Worm (Caenorhabditis elegans): ENCODE data around the gene sec-3.
A peak's percentile ranks its signal among the peaks of the same experiment; 100 is the strongest.

sec-3 gene

DNA sequence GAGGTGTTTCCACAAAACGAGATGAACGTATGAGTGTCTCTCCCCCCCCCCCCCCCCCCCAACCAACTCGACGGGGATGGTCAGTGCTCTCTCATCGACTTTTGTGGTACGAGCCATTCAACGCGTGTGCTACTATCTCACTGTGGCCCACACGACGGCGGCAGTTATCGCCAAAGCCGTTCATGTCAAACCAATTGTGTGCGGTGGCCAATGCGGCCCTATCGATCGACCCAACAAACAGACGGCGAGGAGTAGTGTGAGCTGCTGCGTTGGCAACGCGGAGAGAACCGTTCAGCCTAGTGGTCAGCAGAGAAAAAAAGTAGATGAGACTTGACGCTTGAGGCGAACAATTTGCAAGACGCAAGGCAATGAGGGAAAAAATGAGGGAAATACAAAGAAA, 3.2 kb upstream of the sec-3 start:
- no peak for TF ChIP-seq ceh-16 (tag; optimal IDR thresholded peaks at IDR 0.05)
- no peak for TF ChIP-seq unc-39 (tag; optimal IDR thresholded peaks at IDR 0.05)
- TF ChIP-seq mml-1 (tag; optimal IDR thresholded peaks at IDR 0.05): no peak
- peak; percentile 48 for TF ChIP-seq hmg-11 (tag; optimal IDR thresholded peaks at IDR 0.05)
- no peak for TF ChIP-seq zag-1 (tag; optimal IDR thresholded peaks at IDR 0.05)
- no peak for TF ChIP-seq R02D3.7 (tag; optimal IDR thresholded peaks at IDR 0.05)
- TF ChIP-seq sea-2 (GFP tag; optimal IDR thresholded peaks at IDR 0.05): no peak
- TF ChIP-seq lsy-12 (tag; optimal IDR thresholded peaks at IDR 0.05): no peak
- TF ChIP-seq mdl-1 (tag; optimal IDR thresholded peaks at IDR 0.05): no peak
- TF ChIP-seq elt-1 (tag; optimal IDR thresholded peaks at IDR 0.05): no peak
- no peak for TF ChIP-seq daf-12 (tag; optimal IDR thresholded peaks at IDR 0.05)
- no peak for TF ChIP-seq aly-2 (tag; optimal IDR thresholded peaks at IDR 0.05)
- TF ChIP-seq pqm-1 (tag; optimal IDR thresholded peaks at IDR 0.05): no peak
- TF ChIP-seq lin-39 (tag; optimal IDR thresholded peaks at IDR 0.05): peak; percentile 67
- TF ChIP-seq nhr-76 (tag; optimal IDR thresholded peaks at IDR 0.05): no peak
- TF ChIP-seq elt-3 (tag; optimal IDR thresholded peaks at IDR 0.05): no peak
- no peak for TF ChIP-seq jun-1 (tag; optimal IDR thresholded peaks at IDR 0.05)
- no peak for TF ChIP-seq eor-1 (tag; optimal IDR thresholded peaks at IDR 0.05)
- TF ChIP-seq snpc-4 (tag; optimal IDR thresholded peaks at IDR 0.05): peak; percentile 1
- TF ChIP-seq elt-2 (tag; optimal IDR thresholded peaks at IDR 0.05): peak; percentile 28
- no peak for TF ChIP-seq pha-4 (tag; optimal IDR thresholded peaks at IDR 0.05)
- TF ChIP-seq nhr-12 (tag; optimal IDR thresholded peaks at IDR 0.05): no peak
- TF ChIP-seq ztf-4 (tag; optimal IDR thresholded peaks at IDR 0.05): no peak
- no peak for TF ChIP-seq nhr-43 (tag; optimal IDR thresholded peaks at IDR 0.05; ENCODE audit: poor library complexity, severe bottlenecking)
- no peak for TF ChIP-seq nhr-23 (tag; optimal IDR thresholded peaks at IDR 0.05)
- no peak for TF ChIP-seq lin-15B (tag; optimal IDR thresholded peaks at IDR 0.05)
- TF ChIP-seq nhr-11 (tag; optimal IDR thresholded peaks at IDR 0.05): no peak
- peak; percentile 63 for TF ChIP-seq nfya-1 (tag; optimal IDR thresholded peaks at IDR 0.05; ENCODE audit: insufficient read depth)
- TF ChIP-seq ceh-82 (tag; optimal IDR thresholded peaks at IDR 0.05): no peak
- TF ChIP-seq egl-27 (tag; optimal IDR thresholded peaks at IDR 0.05): no peak
- TF ChIP-seq nhr-67 (tag; optimal IDR thresholded peaks at IDR 0.05): no peak
- no peak for TF ChIP-seq skn-1 (tag; optimal IDR thresholded peaks at IDR 0.05)
- TF ChIP-seq egl-5 (tag; optimal IDR thresholded peaks at IDR 0.05): peak; percentile 7
- no peak for TF ChIP-seq ztf-11 (tag; optimal IDR thresholded peaks at IDR 0.05)
- TF ChIP-seq ceh-28 (tag; optimal IDR thresholded peaks at IDR 0.05): peak; percentile 21
- TF ChIP-seq fos-1 (tag; optimal IDR thresholded peaks at IDR 0.05): no peak

DNA sequence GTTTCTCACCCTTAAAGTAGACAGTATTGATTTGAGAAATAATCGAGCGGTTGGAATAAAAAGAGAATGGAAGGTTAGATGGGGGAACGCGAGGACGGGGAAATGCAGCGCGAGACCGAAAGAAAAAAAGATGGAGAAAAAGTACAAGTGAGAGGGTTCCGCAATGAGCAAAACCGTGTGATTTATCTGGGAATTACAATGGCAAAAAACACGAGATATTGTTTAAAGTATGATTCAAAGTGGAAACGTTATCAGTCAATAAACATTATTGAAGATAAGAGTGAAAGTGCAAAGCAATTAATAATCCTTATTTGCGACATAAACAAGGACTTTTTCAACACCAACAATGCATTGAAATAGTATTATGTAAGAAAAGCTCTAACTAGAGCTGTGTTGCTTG, 2.5 kb upstream of the sec-3 start, which contains the start of gene ztf-13:
Gene ztf-13, minus strand, starts transcription at position 11 of the 400 bp plus-strand sequence.
- TF ChIP-seq ceh-28 (tag; optimal IDR thresholded peaks at IDR 0.05) (peak; percentile 2), fkh-2 (tag; optimal IDR thresholded peaks at IDR 0.05) (no peak), skn-1 (tag; optimal IDR thresholded peaks at IDR 0.05) (peak; percentile 10), ceh-16 (tag; optimal IDR thresholded peaks at IDR 0.05) (no peak), aly-2 (tag; optimal IDR thresholded peaks at IDR 0.05) (no peak), ztf-11 (tag; optimal IDR thresholded peaks at IDR 0.05) (no peak), elt-3 (tag; optimal IDR thresholded peaks at IDR 0.05) (no peak), hmg-11 (tag; optimal IDR thresholded peaks at IDR 0.05) (no peak), jun-1 (tag; optimal IDR thresholded peaks at IDR 0.05) (peak; percentile 58), nfya-1 (tag; optimal IDR thresholded peaks at IDR 0.05; ENCODE audit: insufficient read depth) (no peak), pha-4 (tag; optimal IDR thresholded peaks at IDR 0.05) (peak; percentile 84), pqm-1 (tag; optimal IDR thresholded peaks at IDR 0.05) (peak; percentile 87), eor-1 (tag; optimal IDR thresholded peaks at IDR 0.05) (no peak), egl-5 (tag; optimal IDR thresholded peaks at IDR 0.05) (peak; percentile 55), elt-2 (tag; optimal IDR thresholded peaks at IDR 0.05) (peak; percentile 90)

DNA sequence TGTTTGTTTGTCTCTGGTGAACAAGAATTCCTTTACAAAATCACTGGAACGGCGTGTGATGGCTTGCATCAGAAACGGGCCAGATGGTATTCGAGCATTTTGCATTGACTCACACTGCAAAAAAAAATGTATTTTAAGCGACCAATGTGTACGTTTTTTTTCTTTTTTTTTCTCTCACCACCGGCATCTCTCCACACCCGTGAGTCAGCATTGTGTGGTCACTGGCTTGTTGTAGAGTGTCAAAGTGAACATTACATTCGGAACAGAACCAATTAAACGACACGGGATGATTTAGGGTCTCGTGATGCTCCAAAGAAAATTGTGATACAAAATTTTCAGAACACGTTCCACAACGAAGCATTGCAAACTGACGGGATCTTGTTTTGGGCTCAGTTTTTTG, 1.9 kb upstream of the sec-3 start:
- TF ChIP-seq egl-5 (tag; optimal IDR thresholded peaks at IDR 0.05) (peak; percentile 59), pha-4 (tag; optimal IDR thresholded peaks at IDR 0.05) (peak; percentile 66), ceh-9 (tag; optimal IDR thresholded peaks at IDR 0.05) (no peak)

DNA sequence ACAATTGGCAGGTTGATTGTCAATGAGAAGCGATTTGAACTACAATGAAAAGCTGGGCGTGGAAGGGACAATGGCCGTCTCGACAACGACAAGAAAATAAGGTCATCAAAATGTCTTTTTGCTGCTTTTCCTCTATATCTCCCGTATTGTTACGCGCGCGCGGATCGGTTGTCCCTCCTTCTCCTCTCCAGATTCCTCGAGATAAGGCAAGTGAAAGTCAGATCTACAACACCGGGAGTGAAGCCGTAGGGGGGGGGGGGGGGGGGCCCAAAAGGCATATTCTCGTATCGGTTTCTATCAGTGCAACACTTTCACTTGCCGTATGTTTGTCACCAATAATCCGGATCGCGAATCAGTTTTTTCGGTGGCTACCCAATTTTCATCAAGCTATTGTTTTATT, 5.3 kb downstream of the sec-3 start, which contains the start of gene wrt-2:
Gene wrt-2, minus strand, starts transcription at position 46 of the 400 bp plus-strand sequence.
- no peak for TF ChIP-seq elt-2 (tag; optimal IDR thresholded peaks at IDR 0.05)
- no peak for TF ChIP-seq nhr-28 (tag; optimal IDR thresholded peaks at IDR 0.05)
- TF ChIP-seq aly-2 (tag; optimal IDR thresholded peaks at IDR 0.05): no peak
- no peak for TF ChIP-seq jun-1 (tag; optimal IDR thresholded peaks at IDR 0.05)
- no peak for TF ChIP-seq lsy-12 (tag; optimal IDR thresholded peaks at IDR 0.05)
- no peak for TF ChIP-seq mml-1 (tag; optimal IDR thresholded peaks at IDR 0.05)
- no peak for TF ChIP-seq pha-4 (tag; optimal IDR thresholded peaks at IDR 0.05)
- TF ChIP-seq ztf-4 (tag; optimal IDR thresholded peaks at IDR 0.05): no peak
- TF ChIP-seq elt-1 (tag; optimal IDR thresholded peaks at IDR 0.05): no peak
- no peak for TF ChIP-seq egl-5 (tag; optimal IDR thresholded peaks at IDR 0.05)
- TF ChIP-seq mdl-1 (tag; optimal IDR thresholded peaks at IDR 0.05): no peak
- TF ChIP-seq nhr-76 (tag; optimal IDR thresholded peaks at IDR 0.05): no peak
- TF ChIP-seq eor-1 (tag; optimal IDR thresholded peaks at IDR 0.05): no peak
- TF ChIP-seq ceh-28 (tag; optimal IDR thresholded peaks at IDR 0.05): no peak
- no peak for TF ChIP-seq nhr-77 (tag; optimal IDR thresholded peaks at IDR 0.05)
- no peak for TF ChIP-seq pqm-1 (tag; optimal IDR thresholded peaks at IDR 0.05)
- TF ChIP-seq nhr-67 (tag; optimal IDR thresholded peaks at IDR 0.05): no peak
- TF ChIP-seq skn-1 (tag; optimal IDR thresholded peaks at IDR 0.05): no peak
- no peak for TF ChIP-seq ceh-82 (tag; optimal IDR thresholded peaks at IDR 0.05)

All from whole organism, L3 larva.